Fruit fly (Drosophila melanogaster): ENCODE data around the gene CG42249.

The CG42249 gene

DNA sequence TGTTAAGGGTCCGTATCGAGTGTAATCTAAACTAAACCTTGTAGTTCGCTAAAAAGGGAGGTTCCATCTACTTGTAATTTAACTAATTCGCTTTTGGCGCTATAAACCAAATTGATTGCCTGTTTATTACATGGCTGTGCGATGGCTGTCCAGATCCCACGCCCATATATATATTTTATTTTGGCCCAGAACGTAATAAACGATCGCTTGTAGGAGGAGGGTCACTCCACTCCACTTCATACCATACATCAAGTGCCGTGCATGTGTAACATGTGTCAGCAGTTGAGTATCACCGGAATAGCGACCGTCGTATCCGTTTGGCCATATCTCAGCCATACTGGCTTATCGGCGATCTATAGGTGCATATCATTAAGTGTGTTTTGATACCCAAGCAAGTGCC, 797 bp upstream of the CG42249 start:
- TF ChIP-seq CG2202 (tag; optimal IDR thresholded peaks at IDR 0.05) (no peak), Pdp1 (GFP tag; optimal IDR thresholded peaks at IDR 0.05) (no peak), CG9817 (tag; optimal IDR thresholded peaks at IDR 0.05) (no peak), gcm (GFP tag; optimal IDR thresholded peaks at IDR 0.05) (no peak), CG3407 (GFP tag; optimal IDR thresholded peaks at IDR 0.05) (no peak), dan (GFP tag; IDR thresholded peaks at IDR 0.05) (no peak), Atf-2 (GFP tag; optimal IDR thresholded peaks at IDR 0.05) (no peak), CG17186 (GFP tag; optimal IDR thresholded peaks at IDR 0.05) (no peak), CG6272 (GFP tag; IDR thresholded peaks at IDR 0.05) (no peak), Abd-B (GFP tag; optimal IDR thresholded peaks at IDR 0.05) (no peak), Fer3 (tag; optimal IDR thresholded peaks at IDR 0.05) (no peak), exex (tag; optimal IDR thresholded peaks at IDR 0.05) (peak; percentile 79), CG5180 (GFP tag; optimal IDR thresholded peaks at IDR 0.05) (no peak), CG1602 (GFP tag; optimal IDR thresholded peaks at IDR 0.05) (no peak), CG30403 (GFP tag; optimal IDR thresholded peaks at IDR 0.05) (no peak), Ets65A (GFP tag) (no peak), CG8944 (GFP tag; optimal IDR thresholded peaks at IDR 0.05) (no peak), Sry-δ (GFP tag; optimal IDR thresholded peaks at IDR 0.05) (no peak), prd (optimal IDR thresholded peaks at IDR 0.05) (no peak), prd (GFP tag; IDR thresholded peaks at IDR 0.05) (no peak), chinmo (GFP tag; IDR thresholded peaks at IDR 0.05; ENCODE audit: partially characterized antibody) (no peak), ERR (GFP tag; optimal IDR thresholded peaks at IDR 0.05) (no peak), bigmax (GFP tag; optimal IDR thresholded peaks at IDR 0.05) (no peak), CG8290 (GFP tag; optimal IDR thresholded peaks at IDR 0.05) (no peak), CG8290 (tag; optimal IDR thresholded peaks at IDR 0.05) (no peak), sug (tag; optimal IDR thresholded peaks at IDR 0.05) (peak; percentile 51), grn (GFP tag; optimal IDR thresholded peaks at IDR 0.05) (peak; percentile 30), CG6813 (GFP tag; optimal IDR thresholded peaks at IDR 0.05) (no peak), p53 (GFP tag; optimal IDR thresholded peaks at IDR 0.05) (no peak), mirr (GFP tag; optimal IDR thresholded peaks at IDR 0.05) (peak; percentile 18), CG7963 (GFP tag; IDR thresholded peaks at IDR 0.05; ENCODE audit: partially characterized antibody) (no peak), Poxn (GFP tag; IDR thresholded peaks at IDR 0.05) (no peak), Eip74EF (GFP tag; optimal IDR thresholded peaks at IDR 0.05) (no peak), lab (GFP tag; optimal IDR thresholded peaks at IDR 0.05) (no peak), dysf (GFP tag; IDR thresholded peaks at IDR 0.05) (no peak), Mad (GFP tag; optimal IDR thresholded peaks at IDR 0.05) (no peak), lov (optimal IDR thresholded peaks at IDR 0.05) (no peak), lov (GFP tag; IDR thresholded peaks at IDR 0.05) (no peak), NfI (GFP tag; optimal IDR thresholded peaks at IDR 0.05) (no peak), CG43689 (GFP tag; IDR thresholded peaks at IDR 0.05) (no peak), slou (GFP tag; optimal IDR thresholded peaks at IDR 0.05) (no peak), pzg (GFP tag; optimal IDR thresholded peaks at IDR 0.05) (no peak), CG15073 (GFP tag; optimal IDR thresholded peaks at IDR 0.05) (no peak), gsb (GFP tag; IDR thresholded peaks at IDR 0.05) (no peak), CG11093 (GFP tag; IDR thresholded peaks at IDR 0.05) (no peak), cwo (GFP tag; optimal IDR thresholded peaks at IDR 0.05) (peak; percentile 48), CG1792 (GFP tag; optimal IDR thresholded peaks at IDR 0.05) (no peak), CG9876 (GFP tag; optimal IDR thresholded peaks at IDR 0.05) (no peak), eve (GFP tag; optimal IDR thresholded peaks at IDR 0.05) (no peak), CG34376 (GFP tag; optimal IDR thresholded peaks at IDR 0.05) (peak; percentile 81)

All from whole organism, embryonic.